Worm (Caenorhabditis elegans) whole organism, late embryonic: ENCODE measurements around the gene ZK1058.9.

Source experiments
- ceh-6 ChIP-seq: fragments of 200-800 bp; sonication (Bioruptor generic); optimal IDR thresholded peaks from 2 replicates; lab custom pipeline; 2018; ENCODE audit warnings: mild to moderate bottlenecking, missing genetic modification characterization, missing compliant biosample characterization
- dmd-4 ChIP-seq: sonication (generic microtip); optimal IDR thresholded peaks from 2 replicates; lab custom pipeline; 2016; ENCODE audit warnings: borderline replicate concordance, missing genetic modification characterization, missing compliant biosample characterization
- hlh-13 ChIP-seq: fragments of 200-800 bp; sonication (Bioruptor generic); optimal IDR thresholded peaks from 2 replicates; lab custom pipeline; 2018; ENCODE audit warnings: mild to moderate bottlenecking, missing genetic modification characterization, missing compliant biosample characterization
- rnt-1 ChIP-seq: sonication (generic microtip); optimal IDR thresholded peaks from 2 replicates; lab custom pipeline; 2016; ENCODE audit warnings: missing genetic modification characterization, missing compliant biosample characterization

ce11 chrIII:3926801-3927200 is 785 bp upstream of the ZK1058.9 start:
- TF ChIP-seq rnt-1 (tag; lab: Kevin White, UChicago) (no peak), ceh-6 (no peak), hlh-13 (GFP tag; lab: Kevin White, UChicago) (no peak), dmd-4 (tag; lab: Kevin White, UChicago) (no peak)
